Worm (Caenorhabditis elegans) whole organism, L1 larva: Measurements from ENCODE around the gene C06H2.2.
A peak's percentile ranks its signal among the peaks of the same experiment; 100 is the strongest.

Experiments
- C04F5.9 ChIP-seq: sonication (generic microtip); optimal IDR thresholded peaks from 2 replicates; lab custom pipeline; 2016; ENCODE audit warnings: missing genetic modification characterization, missing compliant biosample characterization
- C16A3.4 ChIP-seq: fragments of 150-350 bp; optimal IDR thresholded peaks from 2 replicates; lab custom pipeline; 2014; ENCODE audit warnings: missing biosample characterization, missing genetic modification characterization
- F16B12.6 ChIP-seq: fragments of 150-350 bp; optimal IDR thresholded peaks from 2 replicates; lab custom pipeline; 2014; ENCODE audit warnings: missing biosample characterization, missing genetic modification characterization
- aha-1 ChIP-seq: fragments of 150-350 bp; optimal IDR thresholded peaks from 2 replicates; lab custom pipeline; 2014; ENCODE audit warnings: missing biosample characterization, missing genetic modification characterization
- alr-1 ChIP-seq: fragments of 200-800 bp; sonication (Bioruptor generic); optimal IDR thresholded peaks from 2 replicates; lab custom pipeline; 2018; ENCODE audit warnings: borderline replicate concordance, mild to moderate bottlenecking, missing genetic modification characterization, missing compliant biosample characterization
- blmp-1 ChIP-seq: fragments of 150-350 bp; optimal IDR thresholded peaks from 2 replicates; lab custom pipeline; 2014; ENCODE audit warnings: missing biosample characterization, missing genetic modification characterization
- ceh-8 ChIP-seq: fragments of 200-800 bp; sonication (Bioruptor generic); optimal IDR thresholded peaks from 2 replicates; lab custom pipeline; 2018; ENCODE audit warnings: mild to moderate bottlenecking, missing genetic modification characterization, moderate library complexity, missing compliant biosample characterization
- ceh-82 ChIP-seq, 3 experiments: fragments of 150-350 bp in 1 of 3; sonication (generic microtip) in 2 of 3; optimal IDR thresholded peaks; 2 replicates each; lab custom pipeline; 2014 to 2017; ENCODE audit warnings: missing biosample characterization in 3 of 3, missing genetic modification characterization in 3 of 3
- dsc-1 ChIP-seq: sonication (generic microtip); optimal IDR thresholded peaks from 2 replicates; lab custom pipeline; 2016; ENCODE audit warnings: mild to moderate bottlenecking, missing genetic modification characterization, missing compliant biosample characterization
- efl-1 ChIP-seq, 4 experiments: fragments of 150-350 bp; optimal IDR thresholded peaks in 3 of 4; peaks in 1 of 4; 1 replicate in 1 of 4; 2 replicates in 3 of 4; lab custom pipeline; 2014; ENCODE audit warnings: missing biosample characterization in 2 of 4, missing genetic modification characterization in 2 of 4, missing genetic modification reagents in 2 of 4
- efl-3 ChIP-seq: fragments of 200-800 bp; sonication (Bioruptor generic); optimal IDR thresholded peaks from 2 replicates; lab custom pipeline; 2018; ENCODE audit warnings: mild to moderate bottlenecking, missing genetic modification characterization, missing compliant biosample characterization
- elt-3 ChIP-seq, 6 experiments: fragments of 150-350 bp in 1 of 6; sonication (generic microtip); optimal IDR thresholded peaks; 2 replicates each; lab custom pipeline; 2017 to 2018; ENCODE audit warnings: missing biosample characterization in 6 of 6, missing genetic modification characterization in 6 of 6, inconsistent platforms in 1 of 6
- ets-5 ChIP-seq: fragments of 200-800 bp; sonication (Bioruptor generic); IDR thresholded peaks from 2 replicates; pipeline ENCODE4 v1.3.6; 2022; ENCODE audit warnings: missing genetic modification characterization, missing compliant biosample characterization
- fkh-10 ChIP-seq: sonication (generic microtip); optimal IDR thresholded peaks from 2 replicates; lab custom pipeline; 2017; ENCODE audit warnings: missing biosample characterization, missing genetic modification reagents, missing genetic modification characterization
- fkh-4 ChIP-seq: sonication (generic microtip); optimal IDR thresholded peaks from 2 replicates; lab custom pipeline; 2016; ENCODE audit warnings: missing compliant biosample characterization, missing genetic modification characterization, borderline replicate concordance
- fkh-8 ChIP-seq: sonication (generic microtip); optimal IDR thresholded peaks from 2 replicates; lab custom pipeline; 2016; ENCODE audit warnings: mild to moderate bottlenecking, missing genetic modification characterization, missing compliant biosample characterization
- hlh-4 ChIP-seq: sonication (generic microtip); optimal IDR thresholded peaks from 2 replicates; lab custom pipeline; 2016; ENCODE audit warnings: mild to moderate bottlenecking, missing genetic modification characterization, missing compliant biosample characterization
- lin-13 ChIP-seq: fragments of 150-350 bp; optimal IDR thresholded peaks from 2 replicates; lab custom pipeline; 2014; ENCODE audit warnings: missing biosample characterization, missing genetic modification reagents, missing genetic modification characterization
- lin-14 ChIP-seq: fragments of 200-800 bp; sonication (Bioruptor generic); optimal IDR thresholded peaks from 2 replicates; lab custom pipeline; 2018; ENCODE audit warnings: mild to moderate bottlenecking, missing genetic modification characterization, moderate library complexity, missing compliant biosample characterization
- lin-35 ChIP-seq, 2 experiments: fragments of 150-350 bp; optimal IDR thresholded peaks; 2 replicates each; lab custom pipeline; 2014; ENCODE audit warnings: missing biosample characterization in 2 of 2, missing genetic modification characterization in 2 of 2, missing genetic modification reagents in 2 of 2
- lin-39 ChIP-seq: fragments of 150-350 bp; optimal IDR thresholded peaks from 2 replicates; lab custom pipeline; 2014; ENCODE audit warnings: missing biosample characterization, missing genetic modification reagents, missing genetic modification characterization
- lsy-2 ChIP-seq, 2 experiments: fragments of 150-350 bp; optimal IDR thresholded peaks; 2 replicates each; lab custom pipeline; 2014; ENCODE audit warnings: missing biosample characterization in 2 of 2, missing genetic modification characterization in 2 of 2
- mab-9 ChIP-seq: fragments of 200-800 bp; sonication (Bioruptor generic); IDR thresholded peaks from 2 replicates; pipeline ENCODE4 v1.3.6; 2022; ENCODE audit warnings: missing genetic modification reagents, missing genetic modification characterization, missing compliant biosample characterization
- mdl-1 ChIP-seq, 2 experiments: fragments of 150-350 bp; optimal IDR thresholded peaks; 2 replicates each; lab custom pipeline; 2014 to 2017; ENCODE audit warnings: missing biosample characterization in 2 of 2, missing genetic modification characterization in 2 of 2, inconsistent platforms in 1 of 2
- mef-2 ChIP-seq: fragments of 150-350 bp; optimal IDR thresholded peaks from 2 replicates; lab custom pipeline; 2014; ENCODE audit warnings: missing biosample characterization, missing genetic modification characterization
- mep-1 ChIP-seq: fragments of 150-350 bp; optimal IDR thresholded peaks from 2 replicates; lab custom pipeline; 2014; ENCODE audit warnings: missing biosample characterization, missing genetic modification characterization
- nhr-12 ChIP-seq: sonication (generic microtip); optimal IDR thresholded peaks from 2 replicates; lab custom pipeline; 2017; ENCODE audit warnings: missing biosample characterization, missing genetic modification characterization
- nhr-20 ChIP-seq: sonication (generic microtip); optimal IDR thresholded peaks from 2 replicates; lab custom pipeline; 2016; ENCODE audit warnings: mild to moderate bottlenecking, missing genetic modification characterization, missing compliant biosample characterization
- nhr-237 ChIP-seq: fragments of 150-350 bp; optimal IDR thresholded peaks from 2 replicates; lab custom pipeline; 2014; ENCODE audit warnings: missing biosample characterization, missing genetic modification characterization
- nhr-28 ChIP-seq: fragments of 150-350 bp; optimal IDR thresholded peaks from 2 replicates; lab custom pipeline; 2014; ENCODE audit warnings: missing biosample characterization, missing genetic modification characterization
- nhr-47 ChIP-seq: sonication (generic microtip); optimal IDR thresholded peaks from 2 replicates; lab custom pipeline; 2016; ENCODE audit warnings: mild to moderate bottlenecking, missing genetic modification characterization, moderate library complexity, missing compliant biosample characterization
- nhr-71 ChIP-seq: sonication (generic microtip); optimal IDR thresholded peaks from 2 replicates; lab custom pipeline; 2016; ENCODE audit warnings: mild to moderate bottlenecking, missing genetic modification characterization, moderate library complexity, missing compliant biosample characterization
- nhr-85 ChIP-seq: sonication (generic microtip); peaks from one replicate; lab custom pipeline; 2016; ENCODE audit warnings: missing genetic modification characterization, inconsistent platforms, missing compliant biosample characterization
- nhr-90 ChIP-seq: sonication (generic microtip); optimal IDR thresholded peaks from 2 replicates; lab custom pipeline; 2016; ENCODE audit warnings: mild to moderate bottlenecking, missing genetic modification characterization, missing compliant biosample characterization; ENCODE audit not compliant: poor library complexity
- pag-3 ChIP-seq: sonication (generic microtip); optimal IDR thresholded peaks from 2 replicates; lab custom pipeline; 2017; ENCODE audit warnings: missing genetic modification characterization, mild to moderate bottlenecking, missing compliant biosample characterization, antibody characterized with exemption, borderline replicate concordance; ENCODE audit not compliant: insufficient read depth
- rnt-1 ChIP-seq: sonication (generic microtip); optimal IDR thresholded peaks from 2 replicates; lab custom pipeline; 2016; ENCODE audit warnings: mild to moderate bottlenecking, missing genetic modification characterization, moderate library complexity, missing compliant biosample characterization
- snu-23 ChIP-seq: sonication (generic microtip); optimal IDR thresholded peaks from 2 replicates; lab custom pipeline; 2016; ENCODE audit warnings: missing genetic modification characterization, missing compliant biosample characterization
- sptf-1 ChIP-seq: fragments of 150-350 bp; optimal IDR thresholded peaks from 2 replicates; lab custom pipeline; 2014; ENCODE audit warnings: missing biosample characterization, missing genetic modification characterization
- sup-37 ChIP-seq: fragments of 200-800 bp; sonication (Bioruptor generic); optimal IDR thresholded peaks from 2 replicates; lab custom pipeline; 2018; ENCODE audit warnings: mild to moderate bottlenecking, missing genetic modification characterization, missing compliant biosample characterization
- swsn-7 ChIP-seq: sonication (generic microtip); optimal IDR thresholded peaks from 2 replicates; lab custom pipeline; 2016; ENCODE audit warnings: missing genetic modification characterization, missing compliant biosample characterization
- tbx-2 ChIP-seq: sonication (generic microtip); optimal IDR thresholded peaks from 2 replicates; lab custom pipeline; 2016; ENCODE audit warnings: missing genetic modification characterization, missing compliant biosample characterization
- unc-62 ChIP-seq: fragments of 150-350 bp; optimal IDR thresholded peaks from 2 replicates; lab custom pipeline; 2014; ENCODE audit warnings: missing biosample characterization, missing genetic modification reagents, missing genetic modification characterization
- unc-86 ChIP-seq: sonication (generic microtip); optimal IDR thresholded peaks from 2 replicates; lab custom pipeline; 2016; ENCODE audit warnings: missing genetic modification characterization, missing compliant biosample characterization
- unc-98 ChIP-seq: fragments of 200-800 bp; sonication (Bioruptor generic); IDR thresholded peaks from 2 replicates; pipeline ENCODE4 v1.3.6; 2022; ENCODE audit warnings: missing genetic modification characterization, missing compliant biosample characterization
- vab-15 ChIP-seq: sonication (generic microtip); optimal IDR thresholded peaks from 2 replicates; lab custom pipeline; 2017; ENCODE audit warnings: missing genotype, mild to moderate bottlenecking, missing genetic modification characterization, missing compliant biosample characterization
- zag-1 ChIP-seq: fragments of 150-350 bp; optimal IDR thresholded peaks from 2 replicates; lab custom pipeline; 2014; ENCODE audit warnings: missing biosample characterization, missing genetic modification characterization
- ztf-11 ChIP-seq, 2 experiments: sonication (generic microtip); optimal IDR thresholded peaks; 2 replicates each; lab custom pipeline; 2016 to 2017; ENCODE audit warnings: missing genetic modification characterization in 2 of 2, missing biosample characterization in 1 of 2, missing compliant biosample characterization in 1 of 2

Gene C06H2.2

DNA sequence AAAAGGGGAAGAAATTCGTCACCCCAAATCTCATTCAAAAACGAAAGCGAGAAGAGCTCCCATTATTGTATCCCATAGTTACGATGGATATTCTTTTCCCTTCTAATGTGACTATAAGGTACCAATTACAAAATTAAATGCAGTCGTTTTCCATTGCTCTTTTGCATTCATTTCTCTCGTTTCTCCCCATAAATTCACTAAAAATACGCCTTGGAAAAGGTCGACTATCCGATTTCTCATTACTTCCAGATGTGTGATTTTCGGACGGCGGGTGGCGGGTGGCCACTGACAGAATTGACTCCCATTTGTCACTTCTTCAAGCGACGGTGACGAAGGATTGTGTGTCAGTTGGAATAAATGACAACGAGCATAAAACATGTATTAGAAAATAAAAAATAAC lies 8.5 kb downstream of the C06H2.2 start:
- TF ChIP-seq fkh-4 (tag; lab: Kevin White, UChicago) (peak; percentile 78), aha-1 (tag; lab: Kevin White, UChicago) (no peak), dsc-1 (peak; percentile 96)

DNA sequence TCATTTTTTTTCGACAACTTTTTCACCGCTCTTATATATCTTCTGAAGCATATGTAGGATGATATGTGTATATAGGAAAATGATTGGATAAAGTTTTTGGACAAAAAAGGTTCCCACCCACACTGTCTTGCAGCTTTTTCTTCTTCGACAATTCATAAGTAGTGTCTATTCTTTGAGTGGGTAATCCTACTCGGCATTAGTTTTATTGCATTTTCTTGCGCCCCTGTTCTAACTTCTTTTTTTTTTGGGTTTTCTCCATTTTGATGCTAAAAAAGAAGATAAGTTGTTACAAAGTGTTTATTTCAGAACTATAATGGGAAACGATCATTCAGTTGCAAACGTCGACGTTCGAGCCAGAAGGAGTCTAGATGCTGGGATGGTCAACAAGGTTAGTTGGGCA lies 9.3 kb downstream of the C06H2.2 start, which contains the start of gene glb-3:
Gene glb-3, plus strand, starts transcription at position 301 of the 400 bp plus-strand sequence.
- TF ChIP-seq lin-13 (GFP tag; lab: Kevin White, UChicago) (no peak), unc-86 (tag; lab: Kevin White, UChicago) (no peak), unc-62 (GFP tag; lab: Kevin White, UChicago) (no peak), mef-2 (tag; lab: Kevin White, UChicago) (no peak), blmp-1 (tag; lab: Kevin White, UChicago) (no peak), fkh-4 (tag; lab: Kevin White, UChicago) (no peak), lsy-2 (tag; optimal IDR thresholded peaks at IDR 0.05; lab: Kevin White, UChicago) (no peak)

DNA sequence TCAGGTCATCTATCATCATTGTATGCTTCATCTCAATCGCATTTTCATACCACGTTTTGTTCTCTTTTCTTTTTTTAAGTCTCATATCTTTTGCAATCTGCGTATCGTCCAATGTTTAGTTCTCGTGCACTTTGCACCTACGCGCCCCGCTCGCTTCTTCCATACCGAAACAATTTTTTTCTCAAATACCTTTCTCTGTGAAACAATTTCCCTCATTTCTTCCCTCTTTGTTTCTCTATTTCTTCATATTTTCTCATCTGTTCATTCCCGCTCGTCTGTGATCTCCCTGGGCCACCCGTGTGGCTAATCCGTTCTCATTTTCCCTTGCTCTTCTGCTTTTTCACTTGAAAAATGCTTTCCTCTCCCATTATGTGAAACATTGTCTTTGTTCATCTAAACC lies 15.3 kb downstream of the C06H2.2 start:
- TF ChIP-seq pag-3 (tag; lab: Kevin White, UChicago) (no peak), sptf-1 (no peak), lin-35 (GFP tag; optimal IDR thresholded peaks at IDR 0.05; lab: Kevin White, UChicago) (peak in 1 of 2 experiments; percentile 6), ztf-11 (tag; optimal IDR thresholded peaks at IDR 0.05; lab: Kevin White, UChicago) (no peak), ceh-8 (GFP tag; lab: Kevin White, UChicago) (no peak), efl-3 (GFP tag; lab: Kevin White, UChicago) (no peak), lin-39 (tag; lab: Kevin White, UChicago) (no peak), vab-15 (tag; lab: Kevin White, UChicago) (no peak), mdl-1 (tag; optimal IDR thresholded peaks at IDR 0.05; lab: Kevin White, UChicago) (peak in 1 of 2 experiments; percentile 15), unc-98 (GFP tag; lab: Robert Waterston, UW) (no peak), dsc-1 (peak; percentile 50), nhr-47 (no peak), hlh-4 (tag; lab: Kevin White, UChicago) (no peak), rnt-1 (tag; lab: Kevin White, UChicago) (peak; percentile 41), nhr-20 (tag; lab: Kevin White, UChicago) (peak; percentile 44), nhr-71 (tag; lab: Kevin White, UChicago) (peak; percentile 48), nhr-85 (tag; lab: Kevin White, UChicago) (peak; percentile 3), tbx-2 (tag; lab: Kevin White, UChicago) (peak; percentile 32), mab-9 (GFP tag; lab: Robert Waterston, UW) (no peak), zag-1 (no peak), nhr-237 (no peak), F16B12.6 (tag; lab: Kevin White, UChicago) (no peak), mep-1 (tag; lab: Kevin White, UChicago) (peak; percentile 25), lin-13 (GFP tag; lab: Kevin White, UChicago) (no peak), lin-14 (GFP tag; lab: Kevin White, UChicago) (peak; percentile 84), ceh-82 (tag; optimal IDR thresholded peaks at IDR 0.05; lab: Kevin White, UChicago) (no peak), C16A3.4 (tag; lab: Kevin White, UChicago) (no peak), swsn-7 (peak; percentile 16), alr-1 (no peak), nhr-90 (tag; lab: Kevin White, UChicago) (no peak), C04F5.9 (tag; lab: Kevin White, UChicago) (no peak), snu-23 (GFP tag; lab: Kevin White, UChicago) (peak; percentile 13), sup-37 (GFP tag; lab: Kevin White, UChicago) (no peak), elt-3 (tag; optimal IDR thresholded peaks at IDR 0.05; lab: Kevin White, UChicago) (no peak), ets-5 (GFP tag; lab: Robert Waterston, UW) (no peak), nhr-28 (tag; lab: Kevin White, UChicago) (no peak), fkh-8 (tag; lab: Kevin White, UChicago) (peak; percentile 6), unc-86 (tag; lab: Kevin White, UChicago) (no peak), efl-1 (optimal IDR thresholded peaks at IDR 0.05; lab: Kevin White, UChicago) (peak in 1 of 2 experiments; percentile 25), efl-1 (GFP tag; optimal IDR thresholded peaks at IDR 0.05 in 1 of 2; lab: Kevin White, UChicago) (no peak), nhr-12 (no peak), lsy-2 (tag; optimal IDR thresholded peaks at IDR 0.05; lab: Kevin White, UChicago) (peak in 1 of 2 experiments; percentile 47), fkh-10 (no peak)
